Worm (Caenorhabditis elegans): ENCODE data around the gene C05E4.15.

DNA sequence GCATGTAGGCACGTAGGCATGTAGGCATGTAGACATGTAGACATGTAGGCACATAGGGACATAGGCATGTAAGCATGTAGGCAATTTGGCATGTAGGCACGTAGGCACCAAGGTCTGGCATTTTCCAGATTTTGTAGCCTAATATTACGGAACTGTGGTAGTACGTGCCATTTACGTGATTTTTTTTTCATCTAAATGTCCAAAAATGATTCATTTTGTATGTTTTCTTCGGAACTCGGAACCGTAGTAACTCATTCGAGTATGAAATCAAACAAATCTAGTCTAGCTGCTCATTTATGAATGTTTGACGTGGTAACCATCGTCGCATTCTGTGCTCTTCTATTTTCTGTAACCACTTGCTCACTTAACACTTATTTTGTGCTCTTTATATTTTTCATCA, 17.2 kb upstream of the C05E4.15 start, which contains the start of gene srbc-59:
- no peak for TF ChIP-seq zag-1 (tag; optimal IDR thresholded peaks at IDR 0.05)
- no peak for TF ChIP-seq pha-4 (tag; optimal IDR thresholded peaks at IDR 0.05)
- TF ChIP-seq nhr-25 (tag; optimal IDR thresholded peaks at IDR 0.05) = no peak
- no peak for TF ChIP-seq jun-1 (tag; optimal IDR thresholded peaks at IDR 0.05)
- no peak for TF ChIP-seq elt-2 (tag; optimal IDR thresholded peaks at IDR 0.05)
- TF ChIP-seq fos-1 (tag; optimal IDR thresholded peaks at IDR 0.05) = no peak
